Fruit fly (Drosophila melanogaster): ENCODE measurements around the gene Btk.
A peak's percentile ranks its signal among the peaks of the same experiment; 100 is the strongest.

Btk gene

dm6 chr2L:8266670-8267435, 34.0 kb downstream of the Btk start:
- TF ChIP-seq CTCF (optimal IDR thresholded peaks at IDR 0.05) (no peak), CG8478 (optimal IDR thresholded peaks at IDR 0.05) (no peak)

- no peak for TF ChIP-seq CTCF (optimal IDR thresholded peaks at IDR 0.05)
- TF ChIP-seq CG8478 (optimal IDR thresholded peaks at IDR 0.05), result no peak
Observed at dm6 chr2L:8266145-8266544, 34.7 kb downstream of the Btk start.

dm6 chr2L:8257401-8258266, 43.2 kb downstream of the Btk start, which contains the start of gene CG8086:
TSS of gene CG8086 (minus strand) at chr2L:8257502.
- TF ChIP-seq CG8478 (optimal IDR thresholded peaks at IDR 0.05), result no peak
- no peak for TF ChIP-seq CTCF (optimal IDR thresholded peaks at IDR 0.05)

dm6 chr2L:8255406-8255805, 45.5 kb downstream of the Btk start:
- TF ChIP-seq CG8478 (optimal IDR thresholded peaks at IDR 0.05), result no peak
- no peak for TF ChIP-seq CTCF (optimal IDR thresholded peaks at IDR 0.05)

dm6 chr2L:8243903-8244302, 57.0 kb downstream of the Btk start, which contains the start of gene CG43057:
TSS of gene CG43057 (minus strand) at chr2L:8244003.
- TF ChIP-seq CTCF (optimal IDR thresholded peaks at IDR 0.05) (no peak), CG8478 (optimal IDR thresholded peaks at IDR 0.05) (no peak)

dm6 chr2L:8242186-8242585, 58.7 kb downstream of the Btk start, which contains the start of gene CG14277:
TSS of gene CG14277 (plus strand) at chr2L:8242486.
- TF ChIP-seq CG8478 (optimal IDR thresholded peaks at IDR 0.05) (no peak), CTCF (optimal IDR thresholded peaks at IDR 0.05) (no peak)

dm6 chr2L:8241700-8242099, 59.2 kb downstream of the Btk start, which contains the start of gene Spn28F:
TSS of gene Spn28F (minus strand) at chr2L:8241800.
- TF ChIP-seq CG8478 (optimal IDR thresholded peaks at IDR 0.05) (no peak), CTCF (optimal IDR thresholded peaks at IDR 0.05) (no peak)

- TF ChIP-seq CTCF (optimal IDR thresholded peaks at IDR 0.05) (peak in 1 of 2 experiments; percentile 55), CG8478 (optimal IDR thresholded peaks at IDR 0.05) (no peak)
Observed at dm6 chr2L:8239712-8240245, 61.1 kb downstream of the Btk start, which contains the start of gene Pvr. TSS of gene Pvr (minus strand) at chr2L:8239878.

dm6 chr2L:8239032-8239650, 61.7 kb downstream of the Btk start:
- TF ChIP-seq CTCF (optimal IDR thresholded peaks at IDR 0.05) (no peak), CG8478 (optimal IDR thresholded peaks at IDR 0.05) (no peak)

- TF ChIP-seq CTCF (optimal IDR thresholded peaks at IDR 0.05) (no peak), CG8478 (optimal IDR thresholded peaks at IDR 0.05) (no peak)
Observed at dm6 chr2L:8233571-8233970, 67.3 kb downstream of the Btk start.

dm6 chr2L:8232389-8232788, 68.5 kb downstream of the Btk start:
- no peak for TF ChIP-seq CTCF (optimal IDR thresholded peaks at IDR 0.05)
- no peak for TF ChIP-seq CG8478 (optimal IDR thresholded peaks at IDR 0.05)

dm6 chr2L:8230255-8230654, 70.6 kb downstream of the Btk start:
- no peak for TF ChIP-seq CG8478 (optimal IDR thresholded peaks at IDR 0.05)
- TF ChIP-seq CTCF (optimal IDR thresholded peaks at IDR 0.05), result no peak

dm6 chr2L:8229628-8230027, 71.3 kb downstream of the Btk start:
- TF ChIP-seq CTCF (optimal IDR thresholded peaks at IDR 0.05), result no peak
- TF ChIP-seq CG8478 (optimal IDR thresholded peaks at IDR 0.05), result no peak

dm6 chr2L:8229134-8229533, 71.7 kb downstream of the Btk start:
- no peak for TF ChIP-seq CG8478 (optimal IDR thresholded peaks at IDR 0.05)
- TF ChIP-seq CTCF (optimal IDR thresholded peaks at IDR 0.05), result no peak

- no peak for TF ChIP-seq CTCF (optimal IDR thresholded peaks at IDR 0.05)
- TF ChIP-seq CG8478 (optimal IDR thresholded peaks at IDR 0.05), result no peak
Observed at dm6 chr2L:8220393-8220934, 80.4 kb downstream of the Btk start, which contains the start of gene Snx6. TSS of gene Snx6 (minus strand) at chr2L:8220741.

Measured in S2 (cell line).